Fruit fly (Drosophila melanogaster): Measurements from ENCODE around the gene CG32641.

Gene CG32641

dm6 chrX:13221311-13221710 lies 37.0 kb downstream of the CG32641 start (continued):
- TF ChIP-seq sqz (GFP tag; optimal IDR thresholded peaks at IDR 0.05) (peak; percentile 48), bab2 (GFP tag; optimal IDR thresholded peaks at IDR 0.05) (no peak), h (optimal IDR thresholded peaks at IDR 0.05) (no peak), cwo (GFP tag; optimal IDR thresholded peaks at IDR 0.05) (no peak), chif (GFP tag; optimal IDR thresholded peaks at IDR 0.05) (peak in 1 of 2 experiments; percentile 2), CG4617 (GFP tag; optimal IDR thresholded peaks at IDR 0.05; ENCODE audit: borderline replicate concordance) (no peak), CG17829 (tag; optimal IDR thresholded peaks at IDR 0.05) (peak; percentile 12), CG18011 (GFP tag; optimal IDR thresholded peaks at IDR 0.05) (no peak), chm (GFP tag; IDR thresholded peaks at IDR 0.05) (0 out of 2 replicates have a peak, but pooled peaks have one; percentile 24), Myb (GFP tag; optimal IDR thresholded peaks at IDR 0.05) (no peak), gem (tag; optimal IDR thresholded peaks at IDR 0.05) (peak; percentile 23), CG6654 (GFP tag; optimal IDR thresholded peaks at IDR 0.05) (no peak), fd102C (GFP tag; optimal IDR thresholded peaks at IDR 0.05) (no peak), bsh (GFP tag; optimal IDR thresholded peaks at IDR 0.05) (peak in 1 of 2 experiments; percentile 55), D (optimal IDR thresholded peaks at IDR 0.05) (no peak), D (GFP tag; optimal IDR thresholded peaks at IDR 0.05) (peak; percentile 18), ci (GFP tag; IDR thresholded peaks at IDR 0.05) (0 out of 3 replicates have a peak, but pooled peaks have one; percentile 8), jumu (GFP tag; optimal IDR thresholded peaks at IDR 0.05) (no peak), CG7987 (GFP tag; optimal IDR thresholded peaks at IDR 0.05) (no peak), Optix (GFP tag; IDR thresholded peaks at IDR 0.05) (peak; percentile 23; the same call in 1 of the 3 replicates), CG17802 (tag; optimal IDR thresholded peaks at IDR 0.05) (no peak), CG6254 (GFP tag; optimal IDR thresholded peaks at IDR 0.05) (peak; percentile 31), NK7.1 (GFP tag; optimal IDR thresholded peaks at IDR 0.05) (no peak), Drgx (GFP tag; IDR thresholded peaks at IDR 0.05) (no peak), H2.0 (GFP tag; IDR thresholded peaks at IDR 0.05) (no peak), chinmo (GFP tag; IDR thresholded peaks at IDR 0.05; ENCODE audit: partially characterized antibody) (0 out of 4 replicates have a peak, but pooled peaks have one; percentile 23), Hand (GFP tag; optimal IDR thresholded peaks at IDR 0.05) (no peak), Ssrp (tag; optimal IDR thresholded peaks at IDR 0.05) (peak; percentile 24), tll (GFP tag; optimal IDR thresholded peaks at IDR 0.05) (no peak), HLH3B (GFP tag; IDR thresholded peaks at IDR 0.05) (peak; percentile 44), CG4730 (GFP tag; IDR thresholded peaks at IDR 0.05) (no peak), psq (GFP tag; optimal IDR thresholded peaks at IDR 0.05) (no peak), z (GFP tag; IDR thresholded peaks at IDR 0.05) (no peak), zfh1 (GFP tag; IDR thresholded peaks at IDR 0.05) (0 out of 3 replicates have a peak, but pooled peaks have one; percentile 4), BtbVII (GFP tag; optimal IDR thresholded peaks at IDR 0.05) (no peak), CG9797 (GFP tag; optimal IDR thresholded peaks at IDR 0.05) (no peak), CG6765 (GFP tag; optimal IDR thresholded peaks at IDR 0.05) (no peak), so (GFP tag; IDR thresholded peaks at IDR 0.05) (no peak), Hr3 (GFP tag; optimal IDR thresholded peaks at IDR 0.05) (no peak), CG2678 (tag; optimal IDR thresholded peaks at IDR 0.05) (peak; percentile 7), Ravus (GFP tag; IDR thresholded peaks at IDR 0.05) (no peak), CG8359 (GFP tag; optimal IDR thresholded peaks at IDR 0.05; ENCODE audit: borderline replicate concordance) (peak; percentile 94), vvl (GFP tag; IDR thresholded peaks at IDR 0.05) (peak; percentile 47; the same call in 1 of the 2 replicates), stc (GFP tag; IDR thresholded peaks at IDR 0.05) (no peak), CG16863 (GFP tag; optimal IDR thresholded peaks at IDR 0.05) (no peak), onecut (GFP tag; IDR thresholded peaks at IDR 0.05) (no peak), CG12155 (GFP tag; optimal IDR thresholded peaks at IDR 0.05) (no peak), insv (GFP tag; optimal IDR thresholded peaks at IDR 0.05) (no peak), zen2 (GFP tag; IDR thresholded peaks at IDR 0.05; ENCODE audit: partially characterized antibody) (no peak), zfh2 (GFP tag; optimal IDR thresholded peaks at IDR 0.05) (no peak), Camta (GFP tag; optimal IDR thresholded peaks at IDR 0.05) (no peak)

Measured in whole organism, embryonic.